Worm (Caenorhabditis elegans): ENCODE measurements around the gene srh-97.

DNA sequence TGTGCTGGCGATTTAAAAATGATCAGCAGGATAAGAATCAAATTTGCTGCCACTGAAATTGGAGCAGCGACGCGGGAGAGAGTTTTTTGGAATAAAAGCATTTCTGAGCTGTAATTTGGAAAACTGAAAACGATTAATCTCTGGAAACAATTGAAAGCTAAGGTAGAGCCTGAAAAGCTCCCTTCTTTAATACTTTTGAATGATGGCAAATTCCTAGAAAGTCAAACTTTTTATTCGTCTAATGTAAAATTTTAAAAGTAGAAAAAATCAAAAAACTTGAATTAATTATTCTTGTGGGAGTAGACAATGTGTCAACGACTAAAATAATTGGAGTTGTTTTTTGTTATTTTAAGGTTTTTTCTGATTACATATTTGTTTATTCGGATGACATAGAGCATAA lies 16.7 kb upstream of the srh-97 start, which contains the start of gene str-217:
- TF ChIP-seq pha-4 (tag; optimal IDR thresholded peaks at IDR 0.05) = no peak
- TF ChIP-seq ceh-28 (tag; optimal IDR thresholded peaks at IDR 0.05) = no peak
- TF ChIP-seq pqm-1 (tag; optimal IDR thresholded peaks at IDR 0.05) = no peak
- TF ChIP-seq mdl-1 (tag; optimal IDR thresholded peaks at IDR 0.05) = no peak
- TF ChIP-seq tbx-2 (tag; optimal IDR thresholded peaks at IDR 0.05) = no peak
- no peak for TF ChIP-seq nhr-76 (tag; optimal IDR thresholded peaks at IDR 0.05)
- TF ChIP-seq eor-1 (tag; optimal IDR thresholded peaks at IDR 0.05) = no peak
- TF ChIP-seq elt-3 (tag; optimal IDR thresholded peaks at IDR 0.05) = no peak
- TF ChIP-seq ceh-9 (tag; optimal IDR thresholded peaks at IDR 0.05) = no peak
- no peak for TF ChIP-seq skn-1 (tag; optimal IDR thresholded peaks at IDR 0.05)
